Worm (Caenorhabditis elegans) whole organism, early embryonic: ENCODE data around the gene C45H4.18.

Experiments
- aly-1 ChIP-seq: sonication (generic microtip); optimal IDR thresholded peaks from 2 replicates; lab custom pipeline; 2016; ENCODE audit warnings: missing genetic modification characterization, missing compliant biosample characterization
- ama-1 ChIP-seq: fragments of 150-350 bp; optimal IDR thresholded peaks from 2 replicates; lab custom pipeline; 2014
- ceh-13 ChIP-seq: fragments of 200-800 bp; sonication (Bioruptor generic); optimal IDR thresholded peaks from 2 replicates; lab custom pipeline; 2018; ENCODE audit warnings: mild to moderate bottlenecking, missing genetic modification characterization, missing compliant biosample characterization
- ceh-36 ChIP-seq: sonication (generic microtip); optimal IDR thresholded peaks from 2 replicates; lab custom pipeline; 2016; ENCODE audit warnings: missing genetic modification characterization, inconsistent platforms, missing compliant biosample characterization
- ets-7 ChIP-seq: sonication (generic microtip); optimal IDR thresholded peaks from 2 replicates; lab custom pipeline; 2016; ENCODE audit warnings: missing genotype, missing genetic modification characterization, missing compliant biosample characterization
- flt-1 ChIP-seq: fragments of 200-800 bp; sonication (Bioruptor generic); IDR thresholded peaks from 2 replicates; pipeline ENCODE4 v1.3.6; 2022; ENCODE audit warnings: missing genetic modification characterization, missing compliant biosample characterization
- hmbx-1 ChIP-seq: sonication (generic microtip); optimal IDR thresholded peaks from 2 replicates; lab custom pipeline; 2016; ENCODE audit warnings: mild to moderate bottlenecking, missing genetic modification characterization, missing compliant biosample characterization
- hmg-4 ChIP-seq: fragments of 200-800 bp; sonication (Bioruptor generic); optimal IDR thresholded peaks from 2 replicates; lab custom pipeline; 2018; ENCODE audit warnings: mild to moderate bottlenecking, missing genetic modification characterization, missing compliant biosample characterization
- hnd-1 ChIP-seq: sonication (generic microtip); optimal IDR thresholded peaks from 2 replicates; lab custom pipeline; 2016; ENCODE audit warnings: missing genetic modification characterization, missing compliant biosample characterization
- sea-1 ChIP-seq: fragments of 200-800 bp; sonication (Bioruptor generic); conservative IDR thresholded peaks from 2 replicates; pipeline ENCODE4 v1.3.6; 2022; ENCODE audit warnings: missing genetic modification characterization, missing compliant biosample characterization
- tbx-11 ChIP-seq: fragments of 200-800 bp; sonication (Bioruptor generic); IDR thresholded peaks from 2 replicates; pipeline ENCODE4 v1.3.6; 2022; ENCODE audit warnings: missing genetic modification characterization, missing compliant biosample characterization
- tbx-37 ChIP-seq: fragments of 200-800 bp; sonication (Bioruptor generic); conservative IDR thresholded peaks from 2 replicates; pipeline ENCODE4 v1.3.6; 2022; ENCODE audit warnings: missing genetic modification reagents, missing genetic modification characterization, missing compliant biosample characterization
- tra-4 ChIP-seq: sonication (generic microtip); optimal IDR thresholded peaks from 2 replicates; lab custom pipeline; 2017; ENCODE audit warnings: missing genetic modification characterization, missing compliant biosample characterization

DNA sequence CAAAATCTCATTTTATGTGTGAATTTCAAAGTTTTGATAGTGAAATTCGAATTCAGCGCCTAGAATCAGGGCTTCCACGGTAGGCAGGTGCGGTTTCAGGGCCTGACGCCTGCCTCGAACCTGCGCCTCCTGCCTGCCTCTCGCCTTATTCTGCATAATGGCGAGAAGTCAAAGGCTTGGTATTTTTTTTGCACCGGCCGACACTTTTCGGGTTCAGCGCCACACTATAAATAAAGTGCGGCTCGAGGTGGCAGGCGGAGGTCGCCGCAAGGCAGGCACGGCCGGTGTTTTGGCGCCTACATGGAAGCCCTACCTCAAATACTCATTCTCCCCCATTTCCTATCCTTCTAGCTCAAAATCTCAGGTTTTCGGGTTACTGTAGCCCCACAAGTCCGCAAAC is 25.1 kb downstream of the C45H4.18 start:
- TF ChIP-seq ets-7 (tag; lab: Kevin White, UChicago) (no peak), ama-1 (lab: Kevin White, UChicago) (no peak), flt-1 (GFP tag; lab: Robert Waterston, UW) (no peak), hmbx-1 (tag; lab: Kevin White, UChicago) (no peak), aly-1 (tag; lab: Kevin White, UChicago) (no peak), tra-4 (no peak), hnd-1 (tag; lab: Kevin White, UChicago) (no peak), hmg-4 (GFP tag; lab: Kevin White, UChicago) (no peak), tbx-37 (GFP tag; lab: Robert Waterston, UW) (no peak), sea-1 (GFP tag; lab: Robert Waterston, UW) (no peak), ceh-36 (no peak), ceh-13 (GFP tag; lab: Kevin White, UChicago) (no peak), tbx-11 (no peak)
